Worm (Caenorhabditis elegans): ENCODE data around the gene srz-60.

- no peak for TF ChIP-seq spr-1 (tag; optimal IDR thresholded peaks at IDR 0.05)
- no peak for TF ChIP-seq snpc-4 (tag; optimal IDR thresholded peaks at IDR 0.05)
These were observed 39.1 kb downstream of the srz-60 start for ce11 chrIV:3467751-3468150.
